Worm (Caenorhabditis elegans) whole organism, mixed stage, embryonic: ENCODE results near the gene fbxa-67.

Experiments used
- ces-1 ChIP-seq: fragments of 150-350 bp; optimal IDR thresholded peaks from 2 replicates; lab custom pipeline; 2014; ENCODE audit warnings: missing biosample characterization, missing genetic modification reagents, missing genetic modification characterization
- mep-1 ChIP-seq: fragments of 150-350 bp; optimal IDR thresholded peaks from 2 replicates; lab custom pipeline; 2017; ENCODE audit warnings: missing biosample characterization, missing genetic modification reagents, missing genetic modification characterization, inconsistent platforms

- TF ChIP-seq mep-1 (tag; lab: Kevin White, UChicago) = no peak
- TF ChIP-seq ces-1 = no peak
These were observed 28.4 kb upstream of the fbxa-67 start for ce11 chrIII:978889-979288.
